Fruit fly (Drosophila melanogaster) whole organism, embryonic: ENCODE results near the gene CG3513.

Experiments used
- BEAF-32 ChIP-seq: fragments of 200-800 bp; sonication (Bioruptor generic); optimal IDR thresholded peaks from 3 replicates; lab custom pipeline; 2017; ENCODE audit warnings: missing biosample characterization, missing genetic modification characterization, mild to moderate bottlenecking, moderate library complexity, missing genetic modification reagents
- Bteb2 ChIP-seq: fragments of 200-800 bp; sonication (Bioruptor generic); optimal IDR thresholded peaks from 2 replicates; lab custom pipeline; 2016; ENCODE audit warnings: missing biosample characterization, missing genetic modification characterization
- CG13424 ChIP-seq: fragments of 200-800 bp; sonication (Bioruptor generic); optimal IDR thresholded peaks from 2 replicates; lab custom pipeline; 2019; ENCODE audit warnings: missing biosample characterization, mild to moderate bottlenecking, missing genetic modification characterization, moderate library complexity
- CG14050 ChIP-seq: fragments of 200-800 bp; sonication (Bioruptor generic); IDR thresholded peaks from 3 replicates; pipeline ENCODE4 v1.3.6; 2022; ENCODE audit warnings: missing biosample characterization, missing genetic modification characterization
- CG15696 ChIP-seq: fragments of 200-800 bp; sonication (Bioruptor generic); optimal IDR thresholded peaks from 2 replicates; lab custom pipeline; 2019; ENCODE audit warnings: missing biosample characterization, mild to moderate bottlenecking, missing genetic modification characterization, moderate library complexity
- CG18011 ChIP-seq: fragments of 200-800 bp; sonication (Bioruptor generic); optimal IDR thresholded peaks from 2 replicates; lab custom pipeline; 2017; ENCODE audit warnings: missing biosample characterization, missing genetic modification characterization, mild to moderate bottlenecking, moderate library complexity, missing genotype
- CG3281 ChIP-seq: fragments of 200-800 bp; sonication (Bioruptor generic); optimal IDR thresholded peaks from 3 replicates; lab custom pipeline; 2017; ENCODE audit warnings: missing biosample characterization, mild to moderate bottlenecking, missing genetic modification characterization
- CG3847 ChIP-seq: fragments of 200-800 bp; sonication (Bioruptor generic); IDR thresholded peaks from 2 replicates; pipeline ENCODE4 v1.3.6; 2022; ENCODE audit warnings: missing biosample characterization, missing genetic modification characterization
- CG4617 ChIP-seq: fragments of 200-800 bp; sonication (Bioruptor generic); optimal IDR thresholded peaks from 3 replicates; lab custom pipeline; 2016; ENCODE audit warnings: missing biosample characterization, missing genetic modification characterization, borderline replicate concordance
- CG6175 ChIP-seq: fragments of 200-800 bp; sonication (Bioruptor generic); IDR thresholded peaks from 3 replicates; pipeline ENCODE4 v1.3.6; 2022; ENCODE audit warnings: missing biosample characterization, missing genetic modification characterization
- CG6254 ChIP-seq: fragments of 200-800 bp; sonication (Bioruptor generic); optimal IDR thresholded peaks from 3 replicates; lab custom pipeline; 2017; ENCODE audit warnings: mild to moderate bottlenecking, missing biosample characterization, missing genetic modification reagents, missing genetic modification characterization
- CG7786 ChIP-seq: fragments of 200-800 bp; sonication (Bioruptor generic); optimal IDR thresholded peaks from 2 replicates; lab custom pipeline; 2016; ENCODE audit warnings: missing biosample characterization, missing genetic modification characterization
- CG8924 ChIP-seq: fragments of 200-800 bp; optimal IDR thresholded peaks from 3 replicates; lab custom pipeline; 2019; ENCODE audit warnings: missing biosample characterization, mild to moderate bottlenecking, missing genetic modification characterization, moderate library complexity
- CG9797 ChIP-seq: fragments of 200-800 bp; sonication (Bioruptor generic); optimal IDR thresholded peaks from 3 replicates; lab custom pipeline; 2018; ENCODE audit warnings: missing biosample characterization, mild to moderate bottlenecking, missing genetic modification characterization
- Chrac-16 ChIP-seq: fragments of 200-800 bp; sonication (Bioruptor generic); optimal IDR thresholded peaks from 3 replicates; lab custom pipeline; 2016; ENCODE audit warnings: missing biosample characterization, missing genetic modification characterization
- CoRest ChIP-seq: fragments of 200-800 bp; sonication (Bioruptor generic); optimal IDR thresholded peaks from 3 replicates; lab custom pipeline; 2018; ENCODE audit warnings: missing biosample characterization, mild to moderate bottlenecking, missing genetic modification characterization, moderate library complexity
- Dad ChIP-seq: fragments of 200-800 bp; sonication (Bioruptor generic); optimal IDR thresholded peaks from 3 replicates; lab custom pipeline; 2016; ENCODE audit warnings: missing biosample characterization, missing genetic modification characterization
- Drgx ChIP-seq: fragments of 200-800 bp; sonication (Bioruptor generic); IDR thresholded peaks from 2 replicates; pipeline ENCODE4 v1.3.6; 2022; ENCODE audit warnings: missing biosample characterization, missing genetic modification characterization
- Ets65A ChIP-seq: fragments of 200-800 bp; sonication (Bioruptor generic); peaks from one replicate; lab custom pipeline; 2016; ENCODE audit warnings: missing biosample characterization, missing genetic modification characterization
- HLHmδ ChIP-seq: fragments of 200-800 bp; sonication (Bioruptor generic); optimal IDR thresholded peaks from 2 replicates; lab custom pipeline; 2018; ENCODE audit warnings: missing biosample characterization, mild to moderate bottlenecking, missing genetic modification characterization, moderate library complexity
- Jarid2 ChIP-seq: fragments of 200-800 bp; sonication (Bioruptor generic); optimal IDR thresholded peaks from 3 replicates; lab custom pipeline; 2017; ENCODE audit warnings: mild to moderate bottlenecking, missing biosample characterization, missing genetic modification reagents, missing genetic modification characterization
- Kr ChIP-seq: fragments of 200-800 bp; sonication (Bioruptor generic); optimal IDR thresholded peaks from 2 replicates; lab custom pipeline; 2017; ENCODE audit warnings: missing biosample characterization, mild to moderate bottlenecking, missing genetic modification characterization
- Lim3 ChIP-seq: fragments of 200-800 bp; sonication (Bioruptor generic); IDR thresholded peaks from 2 replicates; pipeline ENCODE4 v1.3.6; 2022; ENCODE audit warnings: missing biosample characterization, missing genetic modification characterization
- Mes4 ChIP-seq: fragments of 200-800 bp; sonication (Bioruptor generic); optimal IDR thresholded peaks from 2 replicates; lab custom pipeline; 2016; ENCODE audit warnings: missing biosample characterization, missing genetic modification characterization
- Rx ChIP-seq: fragments of 200-800 bp; sonication (Bioruptor generic); IDR thresholded peaks from 2 replicates; pipeline ENCODE4 v1.3.6; 2022; ENCODE audit warnings: missing biosample characterization, missing genetic modification characterization
- Spps ChIP-seq: fragments of 200-800 bp; sonication (Bioruptor generic); optimal IDR thresholded peaks from 2 replicates; lab custom pipeline; 2018; ENCODE audit warnings: missing biosample characterization, mild to moderate bottlenecking, missing genetic modification characterization
- Taf1 ChIP-seq: fragments of 200-800 bp; sonication (Bioruptor generic); IDR thresholded peaks from 2 replicates; pipeline ENCODE4 v1.3.6; 2022; ENCODE audit warnings: missing biosample characterization, missing genetic modification characterization
- abd-A ChIP-seq: fragments of 200-800 bp; sonication (Bioruptor generic); optimal IDR thresholded peaks from 3 replicates; lab custom pipeline; 2019; ENCODE audit warnings: missing biosample characterization, mild to moderate bottlenecking, missing genetic modification characterization, moderate library complexity
- ara ChIP-seq: fragments of 200-800 bp; sonication (Bioruptor generic); IDR thresholded peaks from 2 replicates; pipeline ENCODE4 v1.3.6; 2022; ENCODE audit warnings: missing biosample characterization, missing genetic modification characterization
- cad ChIP-seq: fragments of >200 bp; optimal IDR thresholded peaks from 2 replicates; lab custom pipeline; 2017; ENCODE audit warnings: missing biosample characterization, missing genetic modification characterization
- cas ChIP-seq: fragments of 200-800 bp; sonication (Bioruptor generic); IDR thresholded peaks from 2 replicates; pipeline ENCODE4 v1.3.6; 2022; ENCODE audit warnings: missing biosample characterization, missing genetic modification characterization
- chinmo ChIP-seq: fragments of 200-800 bp; sonication (Bioruptor generic); IDR thresholded peaks from 4 replicates; pipeline ENCODE4 v1.3.6; 2022; ENCODE audit warnings: missing biosample characterization, missing genetic modification characterization; ENCODE audit not compliant: partially characterized antibody
- crc ChIP-seq: fragments of 200-800 bp; sonication (Bioruptor generic); optimal IDR thresholded peaks from 2 replicates; lab custom pipeline; 2016; ENCODE audit warnings: missing biosample characterization, missing genetic modification characterization
- dati ChIP-seq: fragments of 200-800 bp; sonication (Bioruptor generic); IDR thresholded peaks from 2 replicates; pipeline ENCODE4 v1.3.6; 2022; ENCODE audit warnings: missing biosample characterization, missing genetic modification characterization
- dimm ChIP-seq: fragments of 200-800 bp; sonication (Bioruptor generic); IDR thresholded peaks from 2 replicates; pipeline ENCODE4 v1.3.6; 2022; ENCODE audit warnings: missing biosample characterization, missing genetic modification characterization
- dpn ChIP-seq, 2 experiments: fragments of 200-800 bp; sonication (Bioruptor generic); optimal IDR thresholded peaks; 3 replicates each; lab custom pipeline; 2016; ENCODE audit warnings: missing biosample characterization in 2 of 2, missing genetic modification characterization in 2 of 2
- fu2 ChIP-seq: fragments of 200-800 bp; sonication (Bioruptor generic); optimal IDR thresholded peaks from 2 replicates; lab custom pipeline; 2016; ENCODE audit warnings: missing biosample characterization, missing genetic modification characterization
- gce ChIP-seq: fragments of 200-800 bp; sonication (Bioruptor generic); IDR thresholded peaks from 3 replicates; pipeline ENCODE4 v1.3.6; 2022; ENCODE audit warnings: missing biosample characterization, missing genetic modification characterization
- ham ChIP-seq: fragments of 200-800 bp; sonication (Bioruptor generic); IDR thresholded peaks from 2 replicates; pipeline ENCODE4 v1.3.6; 2022; ENCODE audit warnings: missing biosample characterization, missing genetic modification characterization
- jing ChIP-seq: fragments of 200-800 bp; sonication (Bioruptor generic); optimal IDR thresholded peaks from 2 replicates; lab custom pipeline; 2018; ENCODE audit warnings: missing biosample characterization, mild to moderate bottlenecking, missing genetic modification characterization
- lmd ChIP-seq: fragments of 200-800 bp; sonication (Bioruptor generic); IDR thresholded peaks from 2 replicates; pipeline ENCODE4 v1.3.6; 2022; ENCODE audit warnings: missing biosample characterization, missing genetic modification characterization
- mld ChIP-seq: fragments of 200-800 bp; sonication (Bioruptor generic); IDR thresholded peaks from 3 replicates; pipeline ENCODE4 v1.3.6; 2022; ENCODE audit warnings: missing biosample characterization, missing genetic modification characterization; ENCODE audit not compliant: partially characterized antibody
- nom ChIP-seq: fragments of 200-800 bp; sonication (Bioruptor generic); optimal IDR thresholded peaks from 2 replicates; lab custom pipeline; 2017; ENCODE audit warnings: missing biosample characterization, missing genetic modification characterization, mild to moderate bottlenecking, moderate library complexity, missing genetic modification reagents
- otp ChIP-seq: fragments of 200-800 bp; sonication (Bioruptor generic); IDR thresholded peaks from 3 replicates; pipeline ENCODE4, ENCODE4 v1.3.6; 2022; ENCODE audit warnings: missing biosample characterization, missing genetic modification characterization
- prd ChIP-seq, 3 experiments: fragments of >200 bp in 2 of 3; fragments of 200-800 bp in 1 of 3; sonication (Bioruptor generic) in 1 of 3; optimal IDR thresholded peaks in 2 of 3; IDR thresholded peaks in 1 of 3; 2 replicates in 2 of 3; 3 replicates in 1 of 3; pipeline versions ENCODE4 v1.3.6 to Lab custom; 2017 to 2022; ENCODE audit warnings: missing biosample characterization in 1 of 3, missing genetic modification characterization in 1 of 3
- repo ChIP-seq: fragments of 200-800 bp; sonication (Bioruptor generic); optimal IDR thresholded peaks from 2 replicates; lab custom pipeline; 2016; ENCODE audit warnings: missing biosample characterization, missing genetic modification characterization
- ttk ChIP-seq: fragments of 200-800 bp; sonication (Bioruptor generic); IDR thresholded peaks from 2 replicates; pipeline ENCODE4 v2.1.2; 2022; ENCODE audit warnings: missing biosample characterization, missing genetic modification characterization
- tx ChIP-seq: fragments of 200-800 bp; sonication (Bioruptor generic); optimal IDR thresholded peaks from 2 replicates; lab custom pipeline; 2016; ENCODE audit warnings: missing biosample characterization, missing genetic modification characterization
- usp ChIP-seq: fragments of >200 bp; optimal IDR thresholded peaks from 2 replicates; lab custom pipeline; 2017; ENCODE audit warnings: missing biosample characterization, missing genetic modification characterization
- z ChIP-seq: fragments of 200-800 bp; sonication (Bioruptor generic); IDR thresholded peaks from 3 replicates; pipeline ENCODE4 v1.3.6; 2022; ENCODE audit warnings: missing biosample characterization, missing genetic modification characterization
- zen ChIP-seq: fragments of 200-800 bp; sonication (Bioruptor generic); optimal IDR thresholded peaks from 3 replicates; lab custom pipeline; 2018; ENCODE audit warnings: missing biosample characterization, mild to moderate bottlenecking, missing genetic modification characterization, moderate library complexity

Gene CG3513

dm6 chr2L:3712949-3713416 lies 20.0 kb upstream of the CG3513 start, which contains the start of the genes CG31955 and CG2818 (continued):
- TF ChIP-seq tx (GFP tag; lab: Kevin White, UChicago): peak; percentile 36
- peak; percentile 1 for TF ChIP-seq CG9797 (GFP tag; lab: Kevin White, UChicago)
- no peak for TF ChIP-seq dati
- TF ChIP-seq gce (GFP tag; lab: Robert Waterston, UW): no peak
- no peak for TF ChIP-seq ham (GFP tag; lab: Robert Waterston, UW)
- no peak for TF ChIP-seq Dad (GFP tag; lab: Kevin White, UChicago)
- TF ChIP-seq Chrac-16 (GFP tag; lab: Kevin White, UChicago): no peak
- TF ChIP-seq CG13424 (tag; lab: Kevin White, UChicago): peak; percentile 48
- no peak for TF ChIP-seq Mes4 (GFP tag; lab: Kevin White, UChicago)
- TF ChIP-seq abd-A (tag; lab: Kevin White, UChicago): no peak
- TF ChIP-seq CG3847: peak; percentile 51
- peak; percentile 37 for TF ChIP-seq CG4617 (GFP tag; lab: Kevin White, UChicago)
- TF ChIP-seq jing (GFP tag; lab: Kevin White, UChicago): no peak
- TF ChIP-seq usp (GFP tag; lab: Kevin White, UChicago): no peak
- no peak for TF ChIP-seq prd (optimal IDR thresholded peaks at IDR 0.05; lab: Kevin White, UChicago)
- TF ChIP-seq prd (GFP tag; IDR thresholded peaks at IDR 0.05; lab: Robert Waterston, UW): no peak; the same call in 2 of the 3 replicates
- peak; percentile 47 for TF ChIP-seq CoRest (tag; lab: Kevin White, UChicago)
- no peak for TF ChIP-seq repo
- no peak for TF ChIP-seq CG6175 (GFP tag; lab: Robert Waterston, UW)
- no peak for TF ChIP-seq Taf1 (GFP tag; lab: Robert Waterston, UW)
- no peak for TF ChIP-seq Kr (GFP tag; lab: Kevin White, UChicago)
- TF ChIP-seq mld (GFP tag; lab: Robert Waterston, UW): no peak
- peak; percentile 22 for TF ChIP-seq CG3281 (GFP tag; lab: Kevin White, UChicago)
- TF ChIP-seq Spps (tag; lab: Kevin White, UChicago): no peak
- no peak for TF ChIP-seq CG6254 (GFP tag; lab: Kevin White, UChicago)
- TF ChIP-seq z (GFP tag; lab: Robert Waterston, UW): no peak
- 0 out of 4 replicates have a peak, but pooled peaks have one; percentile 10 for TF ChIP-seq chinmo (GFP tag; lab: Robert Waterston, UW)
- TF ChIP-seq BEAF-32: peak; percentile 80
- TF ChIP-seq otp: no peak
- no peak for TF ChIP-seq nom (GFP tag; lab: Kevin White, UChicago)
- no peak for TF ChIP-seq Drgx (GFP tag; lab: Robert Waterston, UW)
- no peak for TF ChIP-seq CG7786
- no peak for TF ChIP-seq Rx (GFP tag; lab: Robert Waterston, UW)
- TF ChIP-seq Bteb2: no peak
- TF ChIP-seq CG18011 (GFP tag; lab: Kevin White, UChicago): peak; percentile 88
- no peak for TF ChIP-seq CG14050
- no peak for TF ChIP-seq Jarid2 (GFP tag; lab: Kevin White, UChicago)
- TF ChIP-seq cas: no peak
- TF ChIP-seq cad (GFP tag; lab: Kevin White, UChicago): no peak
- TF ChIP-seq ara (GFP tag; lab: Robert Waterston, UW): no peak
- no peak for TF ChIP-seq zen
- TF ChIP-seq dpn (GFP tag; optimal IDR thresholded peaks at IDR 0.05; lab: Kevin White, UChicago): peak in 1 of 2 experiments; percentile 14
- TF ChIP-seq Ets65A (GFP tag; lab: Kevin White, UChicago): no peak
- no peak for TF ChIP-seq crc (GFP tag; lab: Kevin White, UChicago)
- no peak for TF ChIP-seq CG8924 (tag; lab: Kevin White, UChicago)
- no peak for TF ChIP-seq HLHmδ (GFP tag; lab: Kevin White, UChicago)
- no peak for TF ChIP-seq Lim3 (GFP tag; lab: Robert Waterston, UW)
- no peak for TF ChIP-seq lmd (GFP tag; lab: Robert Waterston, UW)
- no peak for TF ChIP-seq CG15696 (tag; lab: Kevin White, UChicago)
- TF ChIP-seq ttk (GFP tag; lab: Robert Waterston, UW): no peak
- no peak for TF ChIP-seq fu2 (GFP tag; lab: Kevin White, UChicago)
- no peak for TF ChIP-seq dimm (GFP tag; lab: Robert Waterston, UW)
